Fruit fly (Drosophila melanogaster) Kc167 (cell line): Measurements from ENCODE around the gene Rad1.

Experiments
- Myc ChIP-seq: fragments of >200 bp; optimal IDR thresholded peaks from 2 replicates; lab custom pipeline; 2017; ENCODE audit warnings: missing external identifiers
- Sin3A ChIP-seq: fragments of >200 bp; optimal IDR thresholded peaks from 2 replicates; lab custom pipeline; 2018; ENCODE audit warnings: missing external identifiers
- h ChIP-seq: fragments of >200 bp; optimal IDR thresholded peaks from 3 replicates; lab custom pipeline; 2018; ENCODE audit warnings: missing external identifiers
- insv ChIP-seq: fragments of >200 bp; optimal IDR thresholded peaks from 3 replicates; lab custom pipeline; 2018; ENCODE audit warnings: missing external identifiers
- psq ChIP-seq: fragments of >200 bp; optimal IDR thresholded peaks from 2 replicates; lab custom pipeline; 2017; ENCODE audit warnings: missing external identifiers
- ttk ChIP-seq: sonication (Bioruptor generic); optimal IDR thresholded peaks from 2 replicates; lab custom pipeline; 2017; ENCODE audit warnings: missing external identifiers

The Rad1 gene

dm6 chr2L:2574717-2575273, at the start of gene Rad1, which contains the start of gene Sws1:
Rad1 (minus strand) TSS chr2L:2575052.
Sws1 (minus strand) TSS chr2L:2575052.
- no peak for TF ChIP-seq Sin3A (lab: Kevin White, UChicago)
- no peak for TF ChIP-seq Myc (lab: Kevin White, UChicago)
- no peak for TF ChIP-seq ttk (lab: Kevin White, UChicago)
- TF ChIP-seq insv: no peak
- TF ChIP-seq h (lab: Kevin White, UChicago): no peak
- TF ChIP-seq psq (lab: Kevin White, UChicago): no peak

dm6 chr2L:2623947-2624346, 49.1 kb upstream of the Rad1 start:
- no peak for TF ChIP-seq Sin3A (lab: Kevin White, UChicago)
- TF ChIP-seq psq (lab: Kevin White, UChicago): no peak
- TF ChIP-seq Myc (lab: Kevin White, UChicago): no peak
- TF ChIP-seq ttk (lab: Kevin White, UChicago): no peak
- TF ChIP-seq insv: no peak
- TF ChIP-seq h (lab: Kevin White, UChicago): no peak

- TF ChIP-seq ttk (lab: Kevin White, UChicago) (no peak), h (lab: Kevin White, UChicago) (no peak), psq (lab: Kevin White, UChicago) (no peak), Sin3A (lab: Kevin White, UChicago) (no peak), insv (no peak), Myc (lab: Kevin White, UChicago) (no peak)
These were observed 45.0 kb upstream of the Rad1 start, which contains the start of gene CG43403 for dm6 chr2L:2619887-2620286. CG43403 (plus strand) TSS chr2L:2620187.

dm6 chr2L:2609694-2610093, 34.8 kb upstream of the Rad1 start, which contains the start of gene CG15395:
CG15395 (plus strand) TSS chr2L:2609994.
- no peak for TF ChIP-seq ttk (lab: Kevin White, UChicago)
- TF ChIP-seq insv: no peak
- TF ChIP-seq psq (lab: Kevin White, UChicago): no peak
- no peak for TF ChIP-seq Myc (lab: Kevin White, UChicago)
- TF ChIP-seq Sin3A (lab: Kevin White, UChicago): no peak
- no peak for TF ChIP-seq h (lab: Kevin White, UChicago)

- TF ChIP-seq ttk (lab: Kevin White, UChicago) (no peak), insv (no peak), Sin3A (lab: Kevin White, UChicago) (no peak), psq (lab: Kevin White, UChicago) (no peak), h (lab: Kevin White, UChicago) (no peak), Myc (lab: Kevin White, UChicago) (no peak)
These were observed 31.9 kb upstream of the Rad1 start for dm6 chr2L:2606725-2607124.

dm6 chr2L:2591569-2591968, 16.7 kb upstream of the Rad1 start, which contains the start of gene CG15394:
CG15394 (plus strand) TSS chr2L:2591869.
- no peak for TF ChIP-seq ttk (lab: Kevin White, UChicago)
- no peak for TF ChIP-seq Sin3A (lab: Kevin White, UChicago)
- TF ChIP-seq Myc (lab: Kevin White, UChicago): no peak
- no peak for TF ChIP-seq h (lab: Kevin White, UChicago)
- no peak for TF ChIP-seq insv
- no peak for TF ChIP-seq psq (lab: Kevin White, UChicago)

- TF ChIP-seq Myc (lab: Kevin White, UChicago) (no peak), Sin3A (lab: Kevin White, UChicago) (no peak)
These were observed 10.4 kb upstream of the Rad1 start, which contains the start of gene Drp1 for dm6 chr2L:2585285-2585684. Drp1 (minus strand) TSS chr2L:2585430.

dm6 chr2L:2584461-2585056, 9.7 kb upstream of the Rad1 start:
- no peak for TF ChIP-seq psq (lab: Kevin White, UChicago)
- TF ChIP-seq Sin3A (lab: Kevin White, UChicago): no peak
- no peak for TF ChIP-seq insv
- no peak for TF ChIP-seq Myc (lab: Kevin White, UChicago)
- no peak for TF ChIP-seq ttk (lab: Kevin White, UChicago)
- TF ChIP-seq h (lab: Kevin White, UChicago): no peak

- no peak for TF ChIP-seq h (lab: Kevin White, UChicago)
- TF ChIP-seq ttk (lab: Kevin White, UChicago): no peak
- no peak for TF ChIP-seq Myc (lab: Kevin White, UChicago)
- TF ChIP-seq Sin3A (lab: Kevin White, UChicago): no peak
- no peak for TF ChIP-seq psq (lab: Kevin White, UChicago)
- no peak for TF ChIP-seq insv
These were observed 5.0 kb upstream of the Rad1 start, which contains the start of the genes ND-B17.2 and Arpc5 for dm6 chr2L:2579669-2580351. ND-B17.2 (minus strand) TSS chr2L:2580172. Arpc5 (plus strand) TSS chr2L:2580292.

- TF ChIP-seq psq (lab: Kevin White, UChicago) (no peak), insv (no peak), Sin3A (lab: Kevin White, UChicago) (no peak), ttk (lab: Kevin White, UChicago) (no peak), Myc (lab: Kevin White, UChicago) (no peak), h (lab: Kevin White, UChicago) (no peak)
These were observed 2.5 kb upstream of the Rad1 start, which contains the start of gene Elba2 for dm6 chr2L:2577361-2577737. Elba2 (plus strand) TSS chr2L:2577687.

- TF ChIP-seq ttk (lab: Kevin White, UChicago) (no peak), Myc (lab: Kevin White, UChicago) (no peak), insv (no peak), psq (lab: Kevin White, UChicago) (no peak), Sin3A (lab: Kevin White, UChicago) (no peak), h (lab: Kevin White, UChicago) (no peak)
These were observed 1.9 kb upstream of the Rad1 start, which contains the start of gene insv for dm6 chr2L:2576565-2577360. insv (minus strand) TSS chr2L:2576997.
